Worm (Caenorhabditis elegans) whole organism, L1 larva: ENCODE results near the gene dmd-6.

Experiments
- C16A3.4 ChIP-seq: fragments of 150-350 bp; optimal IDR thresholded peaks from 2 replicates; lab custom pipeline; 2014; ENCODE audit warnings: missing biosample characterization, missing genetic modification characterization
- C34B4.2 ChIP-seq: sonication (generic microtip); optimal IDR thresholded peaks from 2 replicates; lab custom pipeline; 2017; ENCODE audit warnings: mild to moderate bottlenecking, missing genetic modification characterization, missing compliant biosample characterization
- Y116A8C.19 ChIP-seq: sonication (generic microtip); optimal IDR thresholded peaks from 2 replicates; lab custom pipeline; 2016; ENCODE audit warnings: missing compliant biosample characterization, missing genetic modification characterization, borderline replicate concordance
- alr-1 ChIP-seq: fragments of 200-800 bp; sonication (Bioruptor generic); optimal IDR thresholded peaks from 2 replicates; lab custom pipeline; 2018; ENCODE audit warnings: borderline replicate concordance, mild to moderate bottlenecking, missing genetic modification characterization, missing compliant biosample characterization
- ceh-63 ChIP-seq: fragments of 200-800 bp; sonication (Bioruptor generic); optimal IDR thresholded peaks from 2 replicates; lab custom pipeline; 2018; ENCODE audit warnings: mild to moderate bottlenecking, missing genetic modification characterization, missing compliant biosample characterization
- ceh-8 ChIP-seq: fragments of 200-800 bp; sonication (Bioruptor generic); optimal IDR thresholded peaks from 2 replicates; lab custom pipeline; 2018; ENCODE audit warnings: mild to moderate bottlenecking, missing genetic modification characterization, moderate library complexity, missing compliant biosample characterization
- ceh-82 ChIP-seq, 3 experiments: fragments of 150-350 bp in 1 of 3; sonication (generic microtip) in 2 of 3; optimal IDR thresholded peaks; 2 replicates each; lab custom pipeline; 2014 to 2017; ENCODE audit warnings: missing biosample characterization in 3 of 3, missing genetic modification characterization in 3 of 3
- ceh-88 ChIP-seq: fragments of 200-800 bp; sonication (Bioruptor generic); IDR thresholded peaks from 2 replicates; pipeline ENCODE4 v1.3.6; 2022; ENCODE audit warnings: missing genetic modification characterization, missing compliant biosample characterization
- ceh-90 ChIP-seq: sonication (generic microtip); optimal IDR thresholded peaks from 2 replicates; lab custom pipeline; 2016; ENCODE audit warnings: missing genetic modification characterization, missing compliant biosample characterization
- dpl-1 ChIP-seq, 3 experiments: fragments of 150-350 bp in 2 of 3; sonication (generic microtip) in 1 of 3; optimal IDR thresholded peaks; 2 replicates each; lab custom pipeline; 2014 to 2017; ENCODE audit warnings: missing biosample characterization in 3 of 3, missing genetic modification characterization in 3 of 3, missing genetic modification reagents in 3 of 3
- dsc-1 ChIP-seq: sonication (generic microtip); optimal IDR thresholded peaks from 2 replicates; lab custom pipeline; 2016; ENCODE audit warnings: mild to moderate bottlenecking, missing genetic modification characterization, missing compliant biosample characterization
- efl-1 ChIP-seq, 4 experiments: fragments of 150-350 bp; optimal IDR thresholded peaks in 3 of 4; peaks in 1 of 4; 1 replicate in 1 of 4; 2 replicates in 3 of 4; lab custom pipeline; 2014; ENCODE audit warnings: missing biosample characterization in 2 of 4, missing genetic modification characterization in 2 of 4, missing genetic modification reagents in 2 of 4
- egl-13 ChIP-seq: sonication (generic microtip); optimal IDR thresholded peaks from 2 replicates; lab custom pipeline; 2016; ENCODE audit warnings: missing genotype, missing genetic modification reagents, missing genetic modification characterization, missing compliant biosample characterization
- elt-2 ChIP-seq: sonication (generic microtip); optimal IDR thresholded peaks from 2 replicates; lab custom pipeline; 2016; ENCODE audit warnings: missing genetic modification characterization, mild to moderate bottlenecking, inconsistent platforms, missing compliant biosample characterization, missing genetic modification reagents
- elt-3 ChIP-seq, 6 experiments: fragments of 150-350 bp in 1 of 6; sonication (generic microtip); optimal IDR thresholded peaks; 2 replicates each; lab custom pipeline; 2017 to 2018; ENCODE audit warnings: missing biosample characterization in 6 of 6, missing genetic modification characterization in 6 of 6, inconsistent platforms in 1 of 6
- ets-5 ChIP-seq: fragments of 200-800 bp; sonication (Bioruptor generic); IDR thresholded peaks from 2 replicates; pipeline ENCODE4 v1.3.6; 2022; ENCODE audit warnings: missing genetic modification characterization, missing compliant biosample characterization
- fkh-10 ChIP-seq: sonication (generic microtip); optimal IDR thresholded peaks from 2 replicates; lab custom pipeline; 2017; ENCODE audit warnings: missing biosample characterization, missing genetic modification reagents, missing genetic modification characterization
- fkh-8 ChIP-seq: sonication (generic microtip); optimal IDR thresholded peaks from 2 replicates; lab custom pipeline; 2016; ENCODE audit warnings: mild to moderate bottlenecking, missing genetic modification characterization, missing compliant biosample characterization
- fos-1 ChIP-seq: fragments of 150-350 bp; optimal IDR thresholded peaks from 2 replicates; lab custom pipeline; 2014; ENCODE audit warnings: missing biosample characterization, missing genetic modification characterization
- grh-1 ChIP-seq: fragments of 200-800 bp; sonication (Bioruptor generic); IDR thresholded peaks from 2 replicates; pipeline ENCODE4 v1.3.6; 2022; ENCODE audit warnings: missing genetic modification reagents, missing genetic modification characterization, missing compliant biosample characterization
- irx-1 ChIP-seq: sonication (generic microtip); optimal IDR thresholded peaks from 2 replicates; lab custom pipeline; 2016; ENCODE audit warnings: missing genetic modification characterization, missing compliant biosample characterization
- jun-1 ChIP-seq: fragments of 150-350 bp; optimal IDR thresholded peaks from 2 replicates; lab custom pipeline; 2014; ENCODE audit warnings: missing biosample characterization, missing genetic modification reagents, missing genetic modification characterization
- lin-13 ChIP-seq: fragments of 150-350 bp; optimal IDR thresholded peaks from 2 replicates; lab custom pipeline; 2014; ENCODE audit warnings: missing biosample characterization, missing genetic modification reagents, missing genetic modification characterization
- lin-14 ChIP-seq: fragments of 200-800 bp; sonication (Bioruptor generic); optimal IDR thresholded peaks from 2 replicates; lab custom pipeline; 2018; ENCODE audit warnings: mild to moderate bottlenecking, missing genetic modification characterization, moderate library complexity, missing compliant biosample characterization
- lin-15B ChIP-seq: fragments of 150-350 bp; sonication (generic microtip); optimal IDR thresholded peaks from 3 replicates; lab custom pipeline; 2014; ENCODE audit warnings: missing biosample characterization, missing genetic modification characterization
- lsy-2 ChIP-seq, 2 experiments: fragments of 150-350 bp; optimal IDR thresholded peaks; 2 replicates each; lab custom pipeline; 2014; ENCODE audit warnings: missing biosample characterization in 2 of 2, missing genetic modification characterization in 2 of 2
- mab-9 ChIP-seq: fragments of 200-800 bp; sonication (Bioruptor generic); IDR thresholded peaks from 2 replicates; pipeline ENCODE4 v1.3.6; 2022; ENCODE audit warnings: missing genetic modification reagents, missing genetic modification characterization, missing compliant biosample characterization
- mef-2 ChIP-seq: fragments of 150-350 bp; optimal IDR thresholded peaks from 2 replicates; lab custom pipeline; 2014; ENCODE audit warnings: missing biosample characterization, missing genetic modification characterization
- mep-1 ChIP-seq: fragments of 150-350 bp; optimal IDR thresholded peaks from 2 replicates; lab custom pipeline; 2014; ENCODE audit warnings: missing biosample characterization, missing genetic modification characterization
- nhr-12 ChIP-seq: sonication (generic microtip); optimal IDR thresholded peaks from 2 replicates; lab custom pipeline; 2017; ENCODE audit warnings: missing biosample characterization, missing genetic modification characterization
- nhr-20 ChIP-seq: sonication (generic microtip); optimal IDR thresholded peaks from 2 replicates; lab custom pipeline; 2016; ENCODE audit warnings: mild to moderate bottlenecking, missing genetic modification characterization, missing compliant biosample characterization
- nhr-28 ChIP-seq: fragments of 150-350 bp; optimal IDR thresholded peaks from 2 replicates; lab custom pipeline; 2014; ENCODE audit warnings: missing biosample characterization, missing genetic modification characterization
- nhr-47 ChIP-seq: sonication (generic microtip); optimal IDR thresholded peaks from 2 replicates; lab custom pipeline; 2016; ENCODE audit warnings: mild to moderate bottlenecking, missing genetic modification characterization, moderate library complexity, missing compliant biosample characterization
- nhr-71 ChIP-seq: sonication (generic microtip); optimal IDR thresholded peaks from 2 replicates; lab custom pipeline; 2016; ENCODE audit warnings: mild to moderate bottlenecking, missing genetic modification characterization, moderate library complexity, missing compliant biosample characterization
- nhr-77 ChIP-seq: fragments of 150-350 bp; optimal IDR thresholded peaks from 2 replicates; lab custom pipeline; 2014; ENCODE audit warnings: missing biosample characterization, missing genetic modification characterization
- nhr-84 ChIP-seq: sonication (generic microtip); optimal IDR thresholded peaks from 2 replicates; lab custom pipeline; 2017; ENCODE audit warnings: missing biosample characterization, missing genetic modification characterization
- nhr-90 ChIP-seq: sonication (generic microtip); optimal IDR thresholded peaks from 2 replicates; lab custom pipeline; 2016; ENCODE audit warnings: mild to moderate bottlenecking, missing genetic modification characterization, missing compliant biosample characterization; ENCODE audit not compliant: poor library complexity
- pag-3 ChIP-seq: sonication (generic microtip); optimal IDR thresholded peaks from 2 replicates; lab custom pipeline; 2017; ENCODE audit warnings: missing genetic modification characterization, mild to moderate bottlenecking, missing compliant biosample characterization, antibody characterized with exemption, borderline replicate concordance; ENCODE audit not compliant: insufficient read depth
- pax-3 ChIP-seq: fragments of 200-800 bp; sonication (Bioruptor generic); optimal IDR thresholded peaks from 2 replicates; lab custom pipeline; 2018; ENCODE audit warnings: mild to moderate bottlenecking, missing genetic modification characterization, moderate library complexity, missing compliant biosample characterization
- pqm-1 ChIP-seq: sonication (generic microtip); optimal IDR thresholded peaks from 3 replicates; lab custom pipeline; 2017; ENCODE audit warnings: missing biosample characterization, missing genetic modification characterization
- snu-23 ChIP-seq: sonication (generic microtip); optimal IDR thresholded peaks from 2 replicates; lab custom pipeline; 2016; ENCODE audit warnings: missing genetic modification characterization, missing compliant biosample characterization
- sox-4 ChIP-seq: sonication (generic microtip); optimal IDR thresholded peaks from 2 replicates; lab custom pipeline; 2016; ENCODE audit warnings: missing genetic modification characterization, missing compliant biosample characterization
- sup-37 ChIP-seq: fragments of 200-800 bp; sonication (Bioruptor generic); optimal IDR thresholded peaks from 2 replicates; lab custom pipeline; 2018; ENCODE audit warnings: mild to moderate bottlenecking, missing genetic modification characterization, missing compliant biosample characterization
- swsn-7 ChIP-seq: sonication (generic microtip); optimal IDR thresholded peaks from 2 replicates; lab custom pipeline; 2016; ENCODE audit warnings: missing genetic modification characterization, missing compliant biosample characterization
- unc-130 ChIP-seq: fragments of 150-350 bp; optimal IDR thresholded peaks from 2 replicates; lab custom pipeline; 2017; ENCODE audit warnings: missing biosample characterization, missing genetic modification characterization, inconsistent platforms
- unc-30 ChIP-seq: sonication (generic microtip); optimal IDR thresholded peaks from 2 replicates; lab custom pipeline; 2017; ENCODE audit warnings: missing biosample characterization, missing genetic modification characterization
- unc-62 ChIP-seq: fragments of 150-350 bp; optimal IDR thresholded peaks from 2 replicates; lab custom pipeline; 2014; ENCODE audit warnings: missing biosample characterization, missing genetic modification reagents, missing genetic modification characterization
- vab-15 ChIP-seq: sonication (generic microtip); optimal IDR thresholded peaks from 2 replicates; lab custom pipeline; 2017; ENCODE audit warnings: missing genotype, mild to moderate bottlenecking, missing genetic modification characterization, missing compliant biosample characterization
- xbp-1 ChIP-seq: sonication (generic microtip); optimal IDR thresholded peaks from 2 replicates; lab custom pipeline; 2016; ENCODE audit warnings: missing genetic modification characterization, missing compliant biosample characterization
- zag-1 ChIP-seq: fragments of 150-350 bp; optimal IDR thresholded peaks from 2 replicates; lab custom pipeline; 2014; ENCODE audit warnings: missing biosample characterization, missing genetic modification characterization

The dmd-6 gene

DNA sequence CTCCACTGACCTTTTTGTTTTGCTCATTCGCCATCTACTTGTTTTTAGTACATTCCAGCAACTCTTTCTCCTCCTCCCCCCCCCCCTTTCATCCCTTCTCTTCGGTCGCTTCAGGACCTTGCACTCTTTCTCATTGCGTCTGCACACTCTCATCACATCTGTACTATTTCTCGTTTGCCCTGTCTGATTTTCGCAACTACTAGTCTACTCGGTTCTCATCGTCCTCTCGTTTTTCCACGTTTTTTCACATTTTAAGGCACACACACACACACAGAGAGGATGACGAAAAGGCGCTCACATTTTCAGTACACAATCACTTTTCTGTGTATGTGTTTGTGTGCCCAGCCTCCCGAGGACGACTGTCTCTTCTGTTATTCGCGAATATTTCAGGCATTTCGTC is 4.1 kb downstream of the dmd-6 start (continued):
- no peak for TF ChIP-seq ets-5
- peak in 1 of 3 experiments; percentile 2 for TF ChIP-seq dpl-1 (GFP tag; optimal IDR thresholded peaks at IDR 0.05; lab: Kevin White, UChicago)
- TF ChIP-seq lin-14 (GFP tag; lab: Kevin White, UChicago), result peak; percentile 86
- TF ChIP-seq nhr-47 (tag; lab: Kevin White, UChicago), result peak; percentile 38
- no peak for TF ChIP-seq vab-15 (tag; lab: Kevin White, UChicago)
- TF ChIP-seq nhr-12 (tag; lab: Kevin White, UChicago), result no peak
- peak; percentile 50 for TF ChIP-seq swsn-7 (tag; lab: Kevin White, UChicago)
- TF ChIP-seq nhr-28, result no peak
- TF ChIP-seq mep-1 (tag; lab: Kevin White, UChicago), result peak; percentile 46
- no peak for TF ChIP-seq elt-2 (tag; lab: Kevin White, UChicago)
- TF ChIP-seq mab-9 (GFP tag; lab: Robert Waterston, UW), result no peak
- TF ChIP-seq alr-1 (tag; lab: Kevin White, UChicago), result no peak
- TF ChIP-seq irx-1 (tag; lab: Kevin White, UChicago), result no peak
- peak; percentile 59 for TF ChIP-seq jun-1
- TF ChIP-seq fkh-10 (GFP tag; lab: Kevin White, UChicago), result no peak
- peak; percentile 63 for TF ChIP-seq snu-23 (GFP tag; lab: Kevin White, UChicago)
- no peak for TF ChIP-seq fos-1 (tag; lab: Kevin White, UChicago)
- TF ChIP-seq lin-13, result no peak
- TF ChIP-seq unc-62 (GFP tag; lab: Kevin White, UChicago), result no peak
- no peak for TF ChIP-seq grh-1
- no peak for TF ChIP-seq Y116A8C.19 (tag; lab: Kevin White, UChicago)
- no peak for TF ChIP-seq lin-15B (tag; lab: Kevin White, UChicago)
- peak; percentile 57 for TF ChIP-seq nhr-20 (tag; lab: Kevin White, UChicago)
- TF ChIP-seq C34B4.2, result no peak
- no peak for TF ChIP-seq pag-3
- no peak for TF ChIP-seq unc-130 (tag; lab: Kevin White, UChicago)
- no peak for TF ChIP-seq nhr-84 (tag; lab: Kevin White, UChicago)
- TF ChIP-seq sup-37 (GFP tag; lab: Kevin White, UChicago), result no peak
- TF ChIP-seq mef-2 (tag; lab: Kevin White, UChicago), result no peak
- no peak for TF ChIP-seq pqm-1

DNA sequence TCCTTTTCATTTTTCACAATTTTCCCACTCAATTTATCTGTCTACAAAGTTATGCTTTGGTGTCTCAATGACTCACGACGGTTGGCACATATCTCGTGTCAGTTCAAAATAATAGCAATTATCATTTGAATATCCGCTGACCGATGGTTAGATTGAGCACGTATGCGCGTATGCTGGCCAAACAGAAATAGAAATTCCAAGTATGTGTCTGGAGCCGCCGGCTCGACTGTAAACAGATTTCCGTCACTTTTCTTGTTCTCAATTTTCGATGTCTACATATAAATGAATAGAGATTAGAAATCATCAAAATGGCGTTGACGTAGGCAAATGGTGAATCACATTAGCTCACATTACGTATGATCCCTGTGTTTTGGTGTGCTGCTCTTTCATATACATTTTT is 4.7 kb downstream of the dmd-6 start:
- TF ChIP-seq lin-14 (GFP tag; lab: Kevin White, UChicago) (peak; percentile 2), ceh-88 (no peak), egl-13 (tag; lab: Kevin White, UChicago) (no peak), jun-1 (no peak), dsc-1 (tag; lab: Kevin White, UChicago) (peak; percentile 72), ceh-90 (no peak), xbp-1 (tag; lab: Kevin White, UChicago) (no peak), efl-1 (optimal IDR thresholded peaks at IDR 0.05; lab: Kevin White, UChicago) (no peak), efl-1 (GFP tag; optimal IDR thresholded peaks at IDR 0.05 in 1 of 2; lab: Kevin White, UChicago) (peak in 1 of 2 experiments; percentile 19), unc-30 (no peak), lsy-2 (tag; optimal IDR thresholded peaks at IDR 0.05; lab: Kevin White, UChicago) (no peak), fkh-10 (GFP tag; lab: Kevin White, UChicago) (peak; percentile 4), nhr-47 (tag; lab: Kevin White, UChicago) (peak; percentile 33), ceh-63 (GFP tag; lab: Kevin White, UChicago) (no peak), Y116A8C.19 (tag; lab: Kevin White, UChicago) (no peak), lin-15B (tag; lab: Kevin White, UChicago) (no peak), elt-3 (tag; optimal IDR thresholded peaks at IDR 0.05; lab: Kevin White, UChicago) (no peak), unc-62 (GFP tag; lab: Kevin White, UChicago) (no peak), zag-1 (tag; lab: Kevin White, UChicago) (no peak), C16A3.4 (tag; lab: Kevin White, UChicago) (no peak), ceh-82 (tag; optimal IDR thresholded peaks at IDR 0.05; lab: Kevin White, UChicago) (no peak), ceh-8 (peak; percentile 44), pax-3 (peak; percentile 54), swsn-7 (tag; lab: Kevin White, UChicago) (no peak), nhr-20 (tag; lab: Kevin White, UChicago) (peak; percentile 34), sox-4 (tag; lab: Kevin White, UChicago) (no peak), unc-130 (tag; lab: Kevin White, UChicago) (no peak), mab-9 (GFP tag; lab: Robert Waterston, UW) (no peak), fkh-8 (tag; lab: Kevin White, UChicago) (peak; percentile 81), nhr-71 (peak; percentile 77), nhr-77 (tag; lab: Kevin White, UChicago) (no peak), grh-1 (no peak), nhr-90 (tag; lab: Kevin White, UChicago) (no peak)
